Worm (Caenorhabditis elegans) whole organism, midembryonic: ENCODE data around the gene C32C4.3.

Experiments
- T22C8.4 ChIP-seq: fragments of 200-800 bp; sonication (Bioruptor generic); IDR thresholded peaks from 2 replicates; pipeline ENCODE4 v1.3.6; 2022; ENCODE audit warnings: missing genetic modification characterization, missing compliant biosample characterization
- cog-1 ChIP-seq: sonication (generic microtip); optimal IDR thresholded peaks from 2 replicates; lab custom pipeline; 2016; ENCODE audit warnings: missing genetic modification characterization, missing compliant biosample characterization
- flt-1 ChIP-seq: fragments of 200-800 bp; sonication (Bioruptor generic); IDR thresholded peaks from 2 replicates; pipeline ENCODE4 v1.3.6; 2022; ENCODE audit warnings: missing genetic modification characterization, missing compliant biosample characterization
- klf-2 ChIP-seq: fragments of 200-800 bp; sonication (Bioruptor generic); conservative IDR thresholded peaks from 2 replicates; pipeline ENCODE4 v1.3.6; 2022; ENCODE audit warnings: missing genetic modification reagents, missing genetic modification characterization, missing compliant biosample characterization
- med-1 ChIP-seq: sonication (generic microtip); optimal IDR thresholded peaks from 2 replicates; lab custom pipeline; 2017; ENCODE audit warnings: missing genetic modification characterization, mild to moderate bottlenecking, missing compliant biosample characterization, antibody characterized with exemption, missing genetic modification reagents; ENCODE audit not compliant: insufficient read depth
- ref-1 ChIP-seq: fragments of 200-800 bp; sonication (Bioruptor generic); conservative IDR thresholded peaks from 2 replicates; pipeline ENCODE4 v1.3.6; 2022; ENCODE audit warnings: missing genetic modification reagents, missing genetic modification characterization, missing compliant biosample characterization
- tab-1 ChIP-seq: fragments of 200-800 bp; sonication (Bioruptor generic); IDR thresholded peaks from 2 replicates; pipeline ENCODE4 v1.3.6; 2022; ENCODE audit warnings: missing genetic modification characterization, missing compliant biosample characterization
- ztf-23 ChIP-seq: fragments of 200-800 bp; sonication (Bioruptor generic); IDR thresholded peaks from 2 replicates; pipeline ENCODE4 v1.3.6; 2022; ENCODE audit warnings: missing genetic modification reagents, missing genetic modification characterization, missing compliant biosample characterization

ce11 chrV:10679080-10679479, 32.1 kb upstream of the C32C4.3 start:
- TF ChIP-seq T22C8.4 (GFP tag; lab: Robert Waterston, UW): no peak
- TF ChIP-seq flt-1 (GFP tag; lab: Robert Waterston, UW): no peak
- no peak for TF ChIP-seq cog-1 (tag; lab: Kevin White, UChicago)
- TF ChIP-seq med-1 (GFP tag; lab: Kevin White, UChicago): no peak
- TF ChIP-seq tab-1 (GFP tag; lab: Robert Waterston, UW): no peak
- no peak for TF ChIP-seq ref-1 (GFP tag; lab: Robert Waterston, UW)
- TF ChIP-seq klf-2 (GFP tag; lab: Robert Waterston, UW): no peak
- TF ChIP-seq ztf-23 (GFP tag; lab: Robert Waterston, UW): no peak
